Worm (Caenorhabditis elegans) whole organism, early embryonic: ENCODE measurements around the gene srw-41.

Experiments
- ama-1 ChIP-seq: fragments of 150-350 bp; optimal IDR thresholded peaks from 2 replicates; lab custom pipeline; 2014
- ceh-36 ChIP-seq: sonication (generic microtip); optimal IDR thresholded peaks from 2 replicates; lab custom pipeline; 2016; ENCODE audit warnings: missing genetic modification characterization, inconsistent platforms, missing compliant biosample characterization

- TF ChIP-seq ama-1 (lab: Kevin White, UChicago) (no peak), ceh-36 (tag; lab: Kevin White, UChicago) (no peak)
Measured at ce11 chrV:16716574-16716973, 19.3 kb downstream of the srw-41 start, which contains the start of gene srh-137.
